Worm (Caenorhabditis elegans) whole organism, mixed stage, embryonic: ENCODE results near the gene C27A7.5.

ENCODE experiments used
- M03D4.4 ChIP-seq: sonication (generic microtip); optimal IDR thresholded peaks from 2 replicates; lab custom pipeline; 2017; ENCODE audit warnings: mild to moderate bottlenecking, missing genetic modification characterization, missing compliant biosample characterization
- bed-3 ChIP-seq: fragments of 200-800 bp; sonication (Bioruptor generic); optimal IDR thresholded peaks from 3 replicates; lab custom pipeline; 2018; ENCODE audit warnings: mild to moderate bottlenecking, missing genetic modification characterization, moderate library complexity, missing compliant biosample characterization
- blmp-1 ChIP-seq: fragments of 150-350 bp; optimal IDR thresholded peaks from 2 replicates; lab custom pipeline; 2014; ENCODE audit warnings: missing biosample characterization, missing genetic modification characterization
- ceh-43 ChIP-seq: fragments of 200-800 bp; sonication (Bioruptor generic); optimal IDR thresholded peaks from 2 replicates; lab custom pipeline; 2018; ENCODE audit warnings: mild to moderate bottlenecking, missing genetic modification characterization, moderate library complexity, missing compliant biosample characterization
- ceh-83 ChIP-seq: fragments of 200-800 bp; sonication (Bioruptor generic); optimal IDR thresholded peaks from 2 replicates; lab custom pipeline; 2018; ENCODE audit warnings: mild to moderate bottlenecking, missing genetic modification characterization, missing compliant biosample characterization
- ces-1 ChIP-seq: fragments of 150-350 bp; optimal IDR thresholded peaks from 2 replicates; lab custom pipeline; 2014; ENCODE audit warnings: missing biosample characterization, missing genetic modification reagents, missing genetic modification characterization
- cnd-1 ChIP-seq: fragments of 200-800 bp; sonication (Bioruptor generic); optimal IDR thresholded peaks from 2 replicates; lab custom pipeline; 2018; ENCODE audit warnings: mild to moderate bottlenecking, missing genetic modification characterization, missing compliant biosample characterization
- drap-1 ChIP-seq: fragments of 200-800 bp; sonication (Bioruptor generic); optimal IDR thresholded peaks from 3 replicates; lab custom pipeline; 2018; ENCODE audit warnings: mild to moderate bottlenecking, missing genetic modification characterization, missing compliant biosample characterization
- elt-1 ChIP-seq: sonication (generic microtip); optimal IDR thresholded peaks from 2 replicates; lab custom pipeline; 2017; ENCODE audit warnings: missing genetic modification characterization, mild to moderate bottlenecking, missing compliant biosample characterization, antibody characterized with exemption, moderate library complexity, borderline replicate concordance; ENCODE audit not compliant: insufficient read depth
- flh-1 ChIP-seq: fragments of 200-800 bp; sonication (Bioruptor generic); optimal IDR thresholded peaks from 2 replicates; lab custom pipeline; 2018; ENCODE audit warnings: mild to moderate bottlenecking, missing genetic modification characterization, moderate library complexity, missing compliant biosample characterization
- ham-2 ChIP-seq: fragments of 200-800 bp; sonication (Bioruptor generic); optimal IDR thresholded peaks from 2 replicates; lab custom pipeline; 2018; ENCODE audit warnings: mild to moderate bottlenecking, missing genetic modification characterization, missing compliant biosample characterization
- lin-13 ChIP-seq: fragments of 150-350 bp; optimal IDR thresholded peaks from 2 replicates; lab custom pipeline; 2014; ENCODE audit warnings: missing biosample characterization, missing genetic modification characterization
- mab-5 ChIP-seq: fragments of 150-350 bp; optimal IDR thresholded peaks from 2 replicates; lab custom pipeline; 2014; ENCODE audit warnings: missing biosample characterization, missing genetic modification characterization
- mep-1 ChIP-seq: fragments of 150-350 bp; optimal IDR thresholded peaks from 2 replicates; lab custom pipeline; 2017; ENCODE audit warnings: missing biosample characterization, missing genetic modification reagents, missing genetic modification characterization, inconsistent platforms
- mls-2 ChIP-seq: sonication (generic microtip); optimal IDR thresholded peaks from 2 replicates; lab custom pipeline; 2016; ENCODE audit warnings: mild to moderate bottlenecking, missing genetic modification characterization, moderate library complexity, missing compliant biosample characterization
- nhr-12 ChIP-seq: fragments of 150-350 bp; optimal IDR thresholded peaks from 2 replicates; lab custom pipeline; 2014; ENCODE audit warnings: missing biosample characterization, missing genetic modification characterization
- nhr-2 ChIP-seq: fragments of 150-350 bp; optimal IDR thresholded peaks from 2 replicates; lab custom pipeline; 2014; ENCODE audit warnings: missing biosample characterization, missing genetic modification characterization
- nhr-28 ChIP-seq: fragments of 150-350 bp; optimal IDR thresholded peaks from 2 replicates; lab custom pipeline; 2014; ENCODE audit warnings: missing biosample characterization, missing genetic modification characterization
- nhr-76 ChIP-seq: sonication (generic microtip); optimal IDR thresholded peaks from 2 replicates; lab custom pipeline; 2017; ENCODE audit warnings: missing biosample characterization, missing genetic modification characterization
- pha-4 ChIP-seq: fragments of 150-350 bp; optimal IDR thresholded peaks from 2 replicates; lab custom pipeline; 2018; ENCODE audit warnings: missing biosample characterization, missing genetic modification reagents, missing genetic modification characterization
- sem-2 ChIP-seq: fragments of 200-800 bp; sonication (Bioruptor generic); optimal IDR thresholded peaks from 2 replicates; lab custom pipeline; 2018; ENCODE audit warnings: mild to moderate bottlenecking, missing genetic modification characterization, missing compliant biosample characterization
- snpc-4 ChIP-seq: fragments of 150-350 bp; optimal IDR thresholded peaks from 2 replicates; lab custom pipeline; 2014; ENCODE audit warnings: missing biosample characterization, missing genetic modification characterization
- sptf-1 ChIP-seq: sonication (generic microtip); optimal IDR thresholded peaks from 2 replicates; lab custom pipeline; 2017; ENCODE audit warnings: mild to moderate bottlenecking, missing genetic modification characterization, moderate library complexity, missing compliant biosample characterization
- unc-120 ChIP-seq: sonication (generic microtip); optimal IDR thresholded peaks from 2 replicates; lab custom pipeline; 2017; ENCODE audit warnings: missing genetic modification characterization, missing compliant biosample characterization; ENCODE audit not compliant: poor library complexity, severe bottlenecking
- unc-39 ChIP-seq: fragments of 150-350 bp; optimal IDR thresholded peaks from 2 replicates; lab custom pipeline; 2014; ENCODE audit warnings: missing biosample characterization, missing genetic modification characterization
- unc-62 ChIP-seq: fragments of 150-350 bp; optimal IDR thresholded peaks from 2 replicates; lab custom pipeline; 2014; ENCODE audit warnings: missing biosample characterization, missing genetic modification reagents, missing genetic modification characterization
- zip-8 ChIP-seq: fragments of 150-350 bp; optimal IDR thresholded peaks from 2 replicates; lab custom pipeline; 2014; ENCODE audit warnings: missing biosample characterization, missing genetic modification characterization

The C27A7.5 gene

DNA sequence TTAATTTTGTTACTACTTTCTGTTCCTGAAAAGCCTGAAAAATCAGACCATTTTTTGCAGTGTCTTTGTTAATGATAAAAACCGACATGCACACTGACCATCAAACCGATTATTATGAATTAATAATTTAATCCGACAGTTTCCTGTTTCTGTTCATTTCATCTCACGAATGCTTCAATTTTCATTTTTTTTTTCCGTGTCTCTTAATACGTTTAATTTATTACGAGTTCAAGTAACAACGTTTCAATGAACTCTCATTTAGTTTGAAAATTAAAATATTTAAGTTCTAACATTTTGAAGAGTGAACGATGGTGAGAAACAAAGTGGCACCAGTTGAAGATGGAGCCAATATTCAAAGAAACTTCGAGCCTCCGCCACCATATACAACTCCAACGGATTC is 47.4 kb downstream of the C27A7.5 start, which contains the start of gene spin-1:
TSS of gene spin-1 (plus strand) at position 301 of the 400 bp plus-strand sequence.
- TF ChIP-seq mls-2 (tag; lab: Kevin White, UChicago) = no peak
- TF ChIP-seq zip-8 (tag; lab: Kevin White, UChicago) = no peak
- TF ChIP-seq M03D4.4 (tag; lab: Kevin White, UChicago) = no peak
- no peak for TF ChIP-seq mab-5
- no peak for TF ChIP-seq cnd-1
- TF ChIP-seq pha-4 (tag; lab: Kevin White, UChicago) = no peak
- no peak for TF ChIP-seq elt-1 (tag; lab: Kevin White, UChicago)
- no peak for TF ChIP-seq ceh-83 (GFP tag; lab: Kevin White, UChicago)
- TF ChIP-seq blmp-1 (tag; lab: Kevin White, UChicago) = no peak
- no peak for TF ChIP-seq snpc-4 (tag; lab: Kevin White, UChicago)
- no peak for TF ChIP-seq nhr-2 (tag; lab: Kevin White, UChicago)
- no peak for TF ChIP-seq unc-120
- TF ChIP-seq sptf-1 (tag; lab: Kevin White, UChicago) = no peak
- no peak for TF ChIP-seq nhr-28

DNA sequence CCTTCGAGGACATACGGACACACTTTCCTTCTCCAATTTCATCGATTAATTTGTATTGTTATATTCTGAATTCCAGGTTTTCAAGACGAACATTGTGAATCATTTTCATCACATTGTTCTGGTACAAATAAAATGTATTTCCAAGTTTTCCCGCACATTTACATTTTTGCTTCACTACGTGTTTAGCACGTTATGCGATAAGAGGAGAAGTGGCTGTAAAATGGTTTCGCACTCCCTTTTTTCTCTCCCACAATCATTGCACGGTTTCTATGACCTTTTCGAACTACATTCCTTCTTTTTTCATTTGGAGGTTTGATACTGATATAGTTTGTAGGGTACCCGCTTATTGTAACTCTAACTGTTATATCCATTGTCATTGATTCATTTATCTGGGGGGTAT is 48.4 kb downstream of the C27A7.5 start:
- TF ChIP-seq M03D4.4 (tag; lab: Kevin White, UChicago) = no peak
- no peak for TF ChIP-seq sptf-1 (tag; lab: Kevin White, UChicago)
- TF ChIP-seq snpc-4 (tag; lab: Kevin White, UChicago) = no peak
- no peak for TF ChIP-seq blmp-1 (tag; lab: Kevin White, UChicago)
- no peak for TF ChIP-seq mep-1 (tag; lab: Kevin White, UChicago)
- TF ChIP-seq unc-120 = no peak
- no peak for TF ChIP-seq nhr-12 (tag; lab: Kevin White, UChicago)
- TF ChIP-seq nhr-76 (tag; lab: Kevin White, UChicago) = no peak
- no peak for TF ChIP-seq drap-1
- TF ChIP-seq ceh-43 = no peak
- no peak for TF ChIP-seq sem-2 (GFP tag; lab: Kevin White, UChicago)
- no peak for TF ChIP-seq ces-1 (GFP tag; lab: Kevin White, UChicago)
- no peak for TF ChIP-seq ceh-83 (GFP tag; lab: Kevin White, UChicago)
- TF ChIP-seq zip-8 (tag; lab: Kevin White, UChicago) = no peak
- TF ChIP-seq unc-62 (GFP tag; lab: Kevin White, UChicago) = no peak

DNA sequence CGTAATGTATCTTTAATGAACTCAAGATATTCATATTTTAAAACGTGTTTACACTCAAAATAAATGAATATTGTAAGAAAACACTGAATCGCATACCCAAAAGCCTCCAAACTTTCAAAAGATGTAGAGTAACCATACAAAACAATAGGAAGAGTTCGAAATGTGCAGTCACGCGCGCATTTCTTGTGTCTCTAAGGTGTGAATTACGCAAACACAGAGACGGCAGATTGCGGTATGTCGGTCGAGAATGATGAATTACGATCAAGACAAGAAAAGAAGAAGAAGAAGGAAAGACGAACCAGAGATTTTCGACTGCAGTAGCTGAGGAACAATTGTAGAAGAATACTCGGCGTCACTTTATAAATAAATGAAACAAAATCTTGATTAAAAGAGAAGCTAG is 50.7 kb downstream of the C27A7.5 start, which contains the start of gene lhpp-1:
TSS of gene lhpp-1 (minus strand) at position 354 of the 400 bp plus-strand sequence.
- TF ChIP-seq M03D4.4 (tag; lab: Kevin White, UChicago) (no peak), lin-13 (no peak), ceh-83 (GFP tag; lab: Kevin White, UChicago) (no peak), mab-5 (no peak), sptf-1 (tag; lab: Kevin White, UChicago) (no peak), bed-3 (GFP tag; lab: Kevin White, UChicago) (no peak), zip-8 (tag; lab: Kevin White, UChicago) (peak; percentile 47), blmp-1 (tag; lab: Kevin White, UChicago) (no peak)

DNA sequence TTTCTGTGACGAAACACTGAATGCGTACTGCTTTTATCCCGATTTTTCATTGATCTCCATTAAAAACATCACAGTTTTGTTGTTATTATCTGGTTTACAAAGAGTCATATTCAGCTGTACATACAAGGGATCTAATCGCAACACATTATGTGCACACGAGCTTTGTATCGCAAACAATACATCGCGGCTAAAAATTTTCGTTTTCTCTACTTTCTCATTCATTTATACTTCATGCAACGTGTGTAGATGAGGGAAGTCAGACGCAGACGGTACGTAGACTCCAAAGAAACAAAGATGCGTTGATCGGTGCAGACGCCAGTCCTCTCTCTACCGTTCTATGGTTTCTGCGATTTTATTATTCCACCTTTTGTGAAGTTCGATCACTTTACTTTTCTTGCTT is 55.3 kb downstream of the C27A7.5 start, which contains the start of gene nhr-136:
TSS of gene nhr-136 (plus strand) at position 301 of the 400 bp plus-strand sequence.
- no peak for TF ChIP-seq unc-39
- TF ChIP-seq sptf-1 (tag; lab: Kevin White, UChicago) = no peak
- no peak for TF ChIP-seq ces-1 (GFP tag; lab: Kevin White, UChicago)
- no peak for TF ChIP-seq nhr-76 (tag; lab: Kevin White, UChicago)
- no peak for TF ChIP-seq flh-1
- peak; percentile 9 for TF ChIP-seq ham-2
- TF ChIP-seq blmp-1 (tag; lab: Kevin White, UChicago) = no peak
